Worm (Caenorhabditis elegans): ENCODE measurements around the gene glb-10.

DNA sequence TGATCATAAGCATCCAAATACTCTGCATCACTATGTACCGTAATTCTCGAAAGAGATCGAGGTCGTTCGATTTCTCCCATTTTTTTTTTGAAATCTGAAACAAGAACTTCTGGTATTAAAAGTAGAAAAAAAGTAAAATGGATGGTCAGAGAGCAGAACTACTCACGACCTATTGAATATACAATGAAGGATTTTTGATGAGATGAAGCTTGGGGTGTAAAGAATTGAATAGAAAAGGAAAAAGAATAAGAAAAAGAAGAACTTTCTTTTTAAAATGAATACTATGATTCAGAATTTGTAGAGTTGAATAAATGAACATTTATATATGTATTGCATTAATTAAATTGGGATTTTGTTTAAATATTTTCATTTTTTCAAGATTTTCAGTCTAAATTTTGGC is 24.8 kb upstream of the glb-10 start, which contains the start of gene ttc-39B:
- TF ChIP-seq mxl-2 (GFP tag; conservative IDR thresholded peaks at IDR 0.05) (no peak), madf-5 (GFP tag; IDR thresholded peaks at IDR 0.05) (no peak), unc-39 (tag; optimal IDR thresholded peaks at IDR 0.05) (no peak), nhr-76 (tag; optimal IDR thresholded peaks at IDR 0.05) (no peak), ZK546.5 (tag; optimal IDR thresholded peaks at IDR 0.05) (no peak), aly-2 (tag; optimal IDR thresholded peaks at IDR 0.05) (no peak), pqm-1 (tag; optimal IDR thresholded peaks at IDR 0.05) (no peak), ztf-11 (tag; optimal IDR thresholded peaks at IDR 0.05) (no peak), jun-1 (tag; optimal IDR thresholded peaks at IDR 0.05) (no peak), cey-2 (tag; optimal IDR thresholded peaks at IDR 0.05; ENCODE audit: borderline replicate concordance, insufficient read depth) (no peak), lin-39 (tag; optimal IDR thresholded peaks at IDR 0.05) (no peak), ces-1 (GFP tag; optimal IDR thresholded peaks at IDR 0.05) (no peak), aha-1 (tag) (no peak)
